Worm (Caenorhabditis elegans): ENCODE measurements around the gene unc-27.
A peak's percentile ranks its signal among the peaks of the same experiment; 100 is the strongest.

The unc-27 gene

DNA sequence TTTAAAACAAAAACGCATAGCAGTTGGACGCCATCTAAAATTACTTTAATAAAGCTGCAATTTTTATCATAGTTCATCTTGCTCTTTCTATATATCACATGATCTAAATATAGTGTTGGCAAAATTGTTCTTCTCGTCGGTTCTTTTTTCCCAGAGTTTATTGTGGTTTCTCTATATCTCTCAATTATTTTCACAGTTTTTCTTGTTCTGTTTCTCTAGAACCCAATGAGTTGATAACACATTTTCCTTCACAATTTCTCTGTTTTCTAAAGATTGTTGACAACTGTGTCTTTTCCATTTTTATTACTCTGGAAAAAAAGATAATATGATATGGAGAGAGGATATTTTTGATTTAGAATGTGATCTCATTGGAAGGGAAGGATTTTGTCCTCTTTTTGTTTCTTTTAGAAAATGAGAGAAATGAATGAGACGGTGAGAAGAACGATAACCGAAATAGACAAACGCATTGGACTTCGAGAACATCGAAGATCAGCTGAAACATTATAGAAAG is 34.9 kb upstream of the unc-27 start:
- TF ChIP-seq elt-2 (tag; optimal IDR thresholded peaks at IDR 0.05) = peak; percentile 12
- no peak for TF ChIP-seq nhr-43 (tag; optimal IDR thresholded peaks at IDR 0.05; ENCODE audit: poor library complexity, severe bottlenecking)
- peak; percentile 6 for TF ChIP-seq pha-4 (tag; optimal IDR thresholded peaks at IDR 0.05)

DNA sequence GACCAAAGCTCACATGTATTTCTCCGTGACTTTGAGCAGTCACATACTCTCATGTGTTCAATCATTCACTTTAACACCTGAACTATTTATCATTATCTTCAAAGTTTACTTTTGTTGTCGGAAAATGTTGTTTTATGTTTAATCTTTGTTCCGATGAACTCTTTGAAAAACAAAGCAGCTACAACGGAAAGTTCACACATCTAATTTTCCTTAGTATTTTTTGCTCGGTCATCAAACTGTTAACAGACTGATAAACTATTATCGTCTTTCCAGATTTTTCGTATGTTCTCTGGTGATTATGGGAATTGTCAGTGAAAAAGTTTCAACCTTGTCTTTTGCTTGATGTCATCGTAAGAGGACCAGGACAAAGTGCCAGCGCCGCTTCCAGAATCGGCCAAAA is 33.3 kb upstream of the unc-27 start:
- TF ChIP-seq jun-1 (tag; optimal IDR thresholded peaks at IDR 0.05) (no peak), pqm-1 (tag; optimal IDR thresholded peaks at IDR 0.05) (peak; percentile 67), elt-2 (tag; optimal IDR thresholded peaks at IDR 0.05) (peak; percentile 74), pha-4 (tag; optimal IDR thresholded peaks at IDR 0.05) (peak; percentile 30)

DNA sequence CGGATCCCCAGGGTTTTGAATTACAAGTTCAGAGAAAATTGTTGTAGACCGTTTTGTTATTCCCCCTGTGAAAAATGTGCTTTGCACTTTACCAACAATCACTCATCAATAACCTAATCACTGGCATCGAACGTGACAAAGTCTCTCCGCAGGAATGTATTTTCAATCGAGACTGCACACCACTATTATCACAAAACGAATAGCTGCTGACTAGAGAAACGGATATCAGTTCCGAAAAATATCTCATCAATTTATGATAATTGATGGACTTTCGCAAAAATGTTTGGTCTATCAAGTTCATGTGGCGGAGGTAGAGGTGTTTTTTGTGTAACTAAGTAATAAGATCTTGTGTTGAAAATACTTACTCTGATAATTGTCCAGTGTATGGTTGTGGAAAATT is 28.2 kb upstream of the unc-27 start:
- no peak for TF ChIP-seq nhr-12 (tag; optimal IDR thresholded peaks at IDR 0.05)
- TF ChIP-seq mml-1 (tag; optimal IDR thresholded peaks at IDR 0.05) = no peak
- TF ChIP-seq ceh-82 (tag; optimal IDR thresholded peaks at IDR 0.05) = no peak
- TF ChIP-seq mdl-1 (tag; optimal IDR thresholded peaks at IDR 0.05) = no peak
- peak; percentile 22 for TF ChIP-seq pqm-1 (tag; optimal IDR thresholded peaks at IDR 0.05)
- TF ChIP-seq nhr-77 (tag; optimal IDR thresholded peaks at IDR 0.05) = no peak
- TF ChIP-seq egl-5 (tag; optimal IDR thresholded peaks at IDR 0.05) = no peak
- no peak for TF ChIP-seq elt-1 (tag; optimal IDR thresholded peaks at IDR 0.05)
- no peak for TF ChIP-seq nhr-67 (tag; optimal IDR thresholded peaks at IDR 0.05)
- TF ChIP-seq fkh-2 (tag; optimal IDR thresholded peaks at IDR 0.05) = no peak
- TF ChIP-seq egl-27 (tag; optimal IDR thresholded peaks at IDR 0.05) = no peak
- TF ChIP-seq ceh-16 (tag; optimal IDR thresholded peaks at IDR 0.05) = no peak
- TF ChIP-seq hmg-11 (tag; optimal IDR thresholded peaks at IDR 0.05) = no peak
- peak; percentile 18 for TF ChIP-seq lin-39 (tag; optimal IDR thresholded peaks at IDR 0.05)
- TF ChIP-seq nhr-237 (tag; optimal IDR thresholded peaks at IDR 0.05) = no peak
- TF ChIP-seq nhr-76 (tag; optimal IDR thresholded peaks at IDR 0.05) = no peak

DNA sequence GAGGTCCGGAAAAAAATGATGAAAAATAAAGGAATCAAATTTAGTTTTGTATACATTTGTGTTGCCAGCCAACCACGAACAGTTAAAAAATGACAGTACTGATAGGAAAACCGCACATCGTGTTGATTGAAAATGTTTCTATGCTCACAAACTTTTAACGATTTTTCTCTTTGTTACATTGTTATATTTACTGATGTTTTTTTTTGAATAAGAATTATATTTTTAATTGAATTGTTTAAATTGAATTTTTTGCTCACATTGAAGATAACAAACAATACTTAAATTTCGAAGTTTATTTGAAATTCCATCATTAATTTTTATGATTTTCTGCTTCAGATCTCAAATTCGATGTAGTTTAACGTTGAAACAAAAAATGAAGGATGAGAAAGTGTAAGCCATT is 27.8 kb upstream of the unc-27 start, which contains the start of gene M02D8.5:
TSS of gene M02D8.5 (minus strand) at position 101 of the 400 bp plus-strand sequence.
- no peak for TF ChIP-seq nhr-25 (tag; optimal IDR thresholded peaks at IDR 0.05)
- TF ChIP-seq unc-62 (GFP tag; optimal IDR thresholded peaks at IDR 0.05) = no peak
- TF ChIP-seq nhr-43 (tag; optimal IDR thresholded peaks at IDR 0.05; ENCODE audit: poor library complexity, severe bottlenecking) = no peak
- no peak for TF ChIP-seq sea-2 (GFP tag; optimal IDR thresholded peaks at IDR 0.05)
- TF ChIP-seq jun-1 (tag; optimal IDR thresholded peaks at IDR 0.05) = no peak
- no peak for TF ChIP-seq pqm-1 (tag; optimal IDR thresholded peaks at IDR 0.05)
- no peak for TF ChIP-seq egl-5 (tag; optimal IDR thresholded peaks at IDR 0.05)
- TF ChIP-seq nhr-11 (tag; optimal IDR thresholded peaks at IDR 0.05) = no peak
- no peak for TF ChIP-seq ztf-4 (tag; optimal IDR thresholded peaks at IDR 0.05)
- no peak for TF ChIP-seq eor-1 (tag; optimal IDR thresholded peaks at IDR 0.05)
- no peak for TF ChIP-seq daf-12 (tag; optimal IDR thresholded peaks at IDR 0.05)
- TF ChIP-seq fkh-2 (tag; optimal IDR thresholded peaks at IDR 0.05) = no peak
- no peak for TF ChIP-seq unc-39 (tag; optimal IDR thresholded peaks at IDR 0.05)

DNA sequence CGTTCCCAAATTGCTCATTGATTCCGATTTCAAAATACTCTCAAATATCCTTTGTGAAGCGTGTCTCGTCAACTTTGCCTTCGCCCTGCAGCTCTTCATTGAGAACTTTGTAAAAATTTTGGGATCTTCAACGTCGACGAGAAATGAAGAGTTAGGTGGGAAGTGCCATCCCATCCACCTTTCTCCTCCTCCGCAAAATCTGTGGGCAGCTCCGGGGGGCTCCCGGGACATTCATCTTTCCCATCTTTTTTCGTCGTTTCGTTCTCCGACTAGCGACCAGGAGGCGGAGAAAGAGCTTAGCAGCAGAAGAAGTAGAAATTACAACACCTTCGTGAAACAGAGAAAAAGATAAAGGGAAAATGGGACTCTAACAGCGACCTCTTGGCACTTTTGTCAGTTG is 26.3 kb upstream of the unc-27 start:
- TF ChIP-seq zag-1 (tag; optimal IDR thresholded peaks at IDR 0.05) = no peak
- TF ChIP-seq ceh-28 (tag; optimal IDR thresholded peaks at IDR 0.05) = no peak
- peak; percentile 19 for TF ChIP-seq nfya-1 (tag; optimal IDR thresholded peaks at IDR 0.05; ENCODE audit: insufficient read depth)
- no peak for TF ChIP-seq ceh-82 (tag; optimal IDR thresholded peaks at IDR 0.05)
- TF ChIP-seq skn-1 (tag; optimal IDR thresholded peaks at IDR 0.05) = no peak
- no peak for TF ChIP-seq ama-1 (optimal IDR thresholded peaks at IDR 0.05)

ce11 chrX:8763607-8764006 is 25.6 kb upstream of the unc-27 start, which contains the start of gene zig-12:
TSS of gene zig-12 (plus strand) at chrX:8763907.
- no peak for TF ChIP-seq sea-2 (GFP tag; optimal IDR thresholded peaks at IDR 0.05)
- TF ChIP-seq zag-1 (tag; optimal IDR thresholded peaks at IDR 0.05) = no peak
- no peak for TF ChIP-seq ama-1 (optimal IDR thresholded peaks at IDR 0.05)
- TF ChIP-seq jun-1 (tag; optimal IDR thresholded peaks at IDR 0.05) = no peak
- TF ChIP-seq unc-39 (tag; optimal IDR thresholded peaks at IDR 0.05) = no peak
- no peak for TF ChIP-seq egl-5 (tag; optimal IDR thresholded peaks at IDR 0.05)
- TF ChIP-seq nhr-11 (tag; optimal IDR thresholded peaks at IDR 0.05) = no peak
- TF ChIP-seq unc-62 (GFP tag; optimal IDR thresholded peaks at IDR 0.05) = no peak
- TF ChIP-seq nhr-237 (tag; optimal IDR thresholded peaks at IDR 0.05) = no peak
- no peak for TF ChIP-seq ceh-28 (tag; optimal IDR thresholded peaks at IDR 0.05)
- TF ChIP-seq aly-2 (tag; optimal IDR thresholded peaks at IDR 0.05) = no peak
- TF ChIP-seq ceh-82 (tag; optimal IDR thresholded peaks at IDR 0.05) = no peak

All from whole organism, L3 larva.